Worm (Caenorhabditis elegans): Measurements from ENCODE around the gene flp-18.

Gene flp-18

ce11 chrX:2969447-2969989, 48.8 kb downstream of the flp-18 start:
- peak; percentile 8 for TF ChIP-seq hmg-1.1 (GFP tag; IDR thresholded peaks at IDR 0.05)
- no peak for TF ChIP-seq tra-1 (GFP tag; IDR thresholded peaks at IDR 0.05)

ce11 chrX:2966252-2966651, 52.1 kb downstream of the flp-18 start:
- no peak for TF ChIP-seq zfp-3 (GFP tag; conservative IDR thresholded peaks at IDR 0.05)
- TF ChIP-seq dve-1 (tag; optimal IDR thresholded peaks at IDR 0.05; ENCODE audit: insufficient read depth): peak; percentile 58
- TF ChIP-seq Y48G9A.11 (GFP tag; IDR thresholded peaks at IDR 0.05): no peak
- TF ChIP-seq daf-16 (GFP tag; optimal IDR thresholded peaks at IDR 0.05): no peak
- TF ChIP-seq daf-16 (tag; optimal IDR thresholded peaks at IDR 0.05): peak; percentile 99
- no peak for TF ChIP-seq ceh-28 (tag; optimal IDR thresholded peaks at IDR 0.05)
- no peak for TF ChIP-seq mes-2 (tag; optimal IDR thresholded peaks at IDR 0.05; ENCODE audit: poor library complexity, severe bottlenecking)
- TF ChIP-seq nhr-28 (tag; optimal IDR thresholded peaks at IDR 0.05): peak; percentile 33
- TF ChIP-seq mdl-1 (tag; optimal IDR thresholded peaks at IDR 0.05): no peak
- TF ChIP-seq hlh-30 (tag; optimal IDR thresholded peaks at IDR 0.05; ENCODE audit: insufficient read depth): peak; percentile 6
- TF ChIP-seq pqm-1 (tag; optimal IDR thresholded peaks at IDR 0.05): peak; percentile 50
- TF ChIP-seq php-3 (GFP tag; IDR thresholded peaks at IDR 0.05): 0 out of 2 replicates have a peak, but pooled peaks have one; percentile 48
- TF ChIP-seq fos-1 (tag; optimal IDR thresholded peaks at IDR 0.05): no peak
- peak; percentile 37 for TF ChIP-seq hlh-11 (tag; optimal IDR thresholded peaks at IDR 0.05)

All from whole organism, L4 larva.